Fruit fly (Drosophila melanogaster): ENCODE results near the gene bowl.

Gene bowl

dm6 chr2L:3776614-3777196, 5.2 kb downstream of the bowl start (continued):
- TF ChIP-seq Ravus (GFP tag; IDR thresholded peaks at IDR 0.05) (no peak; the same call in 1 of the 2 replicates), inv (GFP tag; IDR thresholded peaks at IDR 0.05; ENCODE audit: partially characterized antibody) (no peak), CG4707 (GFP tag; optimal IDR thresholded peaks at IDR 0.05) (peak; percentile 60), bcd (GFP tag; optimal IDR thresholded peaks at IDR 0.05) (peak; percentile 80), CG4404 (GFP tag; IDR thresholded peaks at IDR 0.05) (peak; percentile 90), CG1602 (GFP tag; optimal IDR thresholded peaks at IDR 0.05) (peak; percentile 84), Dref (GFP tag; IDR thresholded peaks at IDR 0.05) (no peak), otp (GFP tag; IDR thresholded peaks at IDR 0.05) (peak; percentile 6; the same call in 2 of the 3 replicates), lbe (GFP tag; optimal IDR thresholded peaks at IDR 0.05) (peak; percentile 81), CG6175 (GFP tag; IDR thresholded peaks at IDR 0.05) (no peak), CG11560 (tag; IDR thresholded peaks at IDR 0.05) (0 out of 3 replicates have a peak, but pooled peaks have one; percentile 63), CG7556 (GFP tag; optimal IDR thresholded peaks at IDR 0.05) (peak; percentile 87), CG31224 (GFP tag; IDR thresholded peaks at IDR 0.05) (peak; percentile 52), stwl (tag; optimal IDR thresholded peaks at IDR 0.05) (peak; percentile 53), mld (GFP tag; IDR thresholded peaks at IDR 0.05; ENCODE audit: partially characterized antibody) (no peak), toy (GFP tag; IDR thresholded peaks at IDR 0.05) (0 out of 2 replicates have a peak, but pooled peaks have one; percentile 14), CG7745 (tag; optimal IDR thresholded peaks at IDR 0.05) (no peak), CG4854 (GFP tag; optimal IDR thresholded peaks at IDR 0.05) (peak; percentile 24), bigmax (GFP tag; optimal IDR thresholded peaks at IDR 0.05) (no peak), wor (GFP tag; IDR thresholded peaks at IDR 0.05) (peak; percentile 67), CG14667 (GFP tag; IDR thresholded peaks at IDR 0.05) (peak; percentile 68), CG13894 (tag; optimal IDR thresholded peaks at IDR 0.05) (peak; percentile 50), fd3F (GFP tag; optimal IDR thresholded peaks at IDR 0.05) (peak; percentile 76), CG6683 (GFP tag; optimal IDR thresholded peaks at IDR 0.05) (peak; percentile 56), cas (GFP tag; IDR thresholded peaks at IDR 0.05) (no peak), CG11398 (GFP tag; optimal IDR thresholded peaks at IDR 0.05) (no peak), CG15073 (GFP tag; optimal IDR thresholded peaks at IDR 0.05) (no peak), Bteb2 (GFP tag; optimal IDR thresholded peaks at IDR 0.05) (no peak), Mad (GFP tag; optimal IDR thresholded peaks at IDR 0.05) (no peak), nmo (GFP tag; optimal IDR thresholded peaks at IDR 0.05) (peak; percentile 95), CG12769 (tag; optimal IDR thresholded peaks at IDR 0.05) (peak; percentile 32), ci (GFP tag; IDR thresholded peaks at IDR 0.05) (peak; percentile 82), CG1603 (tag; optimal IDR thresholded peaks at IDR 0.05) (peak; percentile 1), Hr78 (GFP tag; optimal IDR thresholded peaks at IDR 0.05) (peak in 1 of 2 experiments; percentile 55), sug (tag; optimal IDR thresholded peaks at IDR 0.05) (peak; percentile 70), TFAM (GFP tag; optimal IDR thresholded peaks at IDR 0.05) (no peak), CG12659 (GFP tag; optimal IDR thresholded peaks at IDR 0.05) (peak; percentile 71), CG8089 (GFP tag; optimal IDR thresholded peaks at IDR 0.05) (no peak), gcm2 (GFP tag; optimal IDR thresholded peaks at IDR 0.05) (no peak), Max (GFP tag; optimal IDR thresholded peaks at IDR 0.05) (peak; percentile 46), gce (GFP tag; IDR thresholded peaks at IDR 0.05) (peak; percentile 81), btn (GFP tag; optimal IDR thresholded peaks at IDR 0.05) (no peak), amos (GFP tag; IDR thresholded peaks at IDR 0.05; ENCODE audit: partially characterized antibody) (no peak), ap (GFP tag; IDR thresholded peaks at IDR 0.05) (peak; percentile 80), Six4 (GFP tag; optimal IDR thresholded peaks at IDR 0.05) (peak; percentile 67), lab (GFP tag; optimal IDR thresholded peaks at IDR 0.05) (peak; percentile 81), CG8944 (GFP tag; optimal IDR thresholded peaks at IDR 0.05) (no peak), so (GFP tag; IDR thresholded peaks at IDR 0.05) (peak; percentile 82; the same call in 2 of the 3 replicates), CG16813 (GFP tag; IDR thresholded peaks at IDR 0.05; ENCODE audit: partially characterized antibody) (no peak), CoRest (tag; optimal IDR thresholded peaks at IDR 0.05) (peak; percentile 94)

Data from whole organism, embryonic.